Worm (Caenorhabditis elegans) whole organism, late embryonic: ENCODE results near the gene srh-127.

Experiments used
- ceh-14 ChIP-seq: sonication (generic microtip); optimal IDR thresholded peaks from 2 replicates; lab custom pipeline; 2016; ENCODE audit warnings: missing genotype, missing genetic modification characterization, missing compliant biosample characterization
- ceh-2 ChIP-seq: sonication (generic microtip); optimal IDR thresholded peaks from 2 replicates; lab custom pipeline; 2016; ENCODE audit warnings: missing genotype, missing genetic modification characterization, missing compliant biosample characterization
- ceh-30 ChIP-seq: fragments of 150-350 bp; optimal IDR thresholded peaks from 2 replicates; lab custom pipeline; 2014; ENCODE audit warnings: missing biosample characterization, missing genetic modification characterization
- ceh-34 ChIP-seq: sonication (generic microtip); optimal IDR thresholded peaks from 2 replicates; lab custom pipeline; 2016; ENCODE audit warnings: mild to moderate bottlenecking, missing genetic modification characterization, missing compliant biosample characterization
- che-1 ChIP-seq: sonication (generic microtip); optimal IDR thresholded peaks from 2 replicates; lab custom pipeline; 2016; ENCODE audit warnings: mild to moderate bottlenecking, missing genetic modification characterization, missing compliant biosample characterization
- dmd-4 ChIP-seq: sonication (generic microtip); optimal IDR thresholded peaks from 2 replicates; lab custom pipeline; 2016; ENCODE audit warnings: borderline replicate concordance, missing genetic modification characterization, missing compliant biosample characterization
- elt-2 ChIP-seq: sonication (generic microtip); optimal IDR thresholded peaks from 2 replicates; lab custom pipeline; 2016; ENCODE audit warnings: missing genetic modification reagents, missing genetic modification characterization, missing compliant biosample characterization
- hlh-15 ChIP-seq: sonication (generic microtip); optimal IDR thresholded peaks from 2 replicates; lab custom pipeline; 2016; ENCODE audit warnings: missing genetic modification characterization, missing compliant biosample characterization
- hlh-8 ChIP-seq: sonication (generic microtip); optimal IDR thresholded peaks from 2 replicates; lab custom pipeline; 2016; ENCODE audit warnings: missing genotype, missing genetic modification characterization, missing compliant biosample characterization
- nfya-1 ChIP-seq: sonication (generic microtip); optimal IDR thresholded peaks from 2 replicates; lab custom pipeline; 2017; ENCODE audit warnings: missing genetic modification characterization, mild to moderate bottlenecking, missing compliant biosample characterization, antibody characterized with exemption, moderate library complexity
- pqm-1 ChIP-seq: sonication (generic microtip); optimal IDR thresholded peaks from 2 replicates; lab custom pipeline; 2016; ENCODE audit warnings: missing genetic modification characterization, missing compliant biosample characterization
- ref-2 ChIP-seq: sonication (generic microtip); optimal IDR thresholded peaks from 2 replicates; lab custom pipeline; 2016; ENCODE audit warnings: missing genetic modification characterization, missing compliant biosample characterization
- rnt-1 ChIP-seq: sonication (generic microtip); optimal IDR thresholded peaks from 2 replicates; lab custom pipeline; 2016; ENCODE audit warnings: missing genetic modification characterization, missing compliant biosample characterization
- syd-9 ChIP-seq: sonication (generic microtip); optimal IDR thresholded peaks from 2 replicates; lab custom pipeline; 2016; ENCODE audit warnings: mild to moderate bottlenecking, missing genetic modification characterization, moderate library complexity, missing compliant biosample characterization

ce11 chrV:2881016-2881415 lies 12.1 kb upstream of the srh-127 start, which contains the start of gene ifc-1:
- no peak for TF ChIP-seq ceh-14 (tag; lab: Kevin White, UChicago)
- no peak for TF ChIP-seq dmd-4 (tag; lab: Kevin White, UChicago)
- no peak for TF ChIP-seq ceh-30
- TF ChIP-seq elt-2 (tag; lab: Kevin White, UChicago), result no peak
- TF ChIP-seq rnt-1, result no peak
- TF ChIP-seq nfya-1 (tag; lab: Kevin White, UChicago), result no peak
- TF ChIP-seq syd-9, result no peak
- TF ChIP-seq hlh-8, result no peak
- no peak for TF ChIP-seq ref-2 (tag; lab: Kevin White, UChicago)
- no peak for TF ChIP-seq hlh-15 (tag; lab: Kevin White, UChicago)
- TF ChIP-seq ceh-2, result no peak
- TF ChIP-seq che-1, result no peak
- TF ChIP-seq pqm-1 (tag; lab: Kevin White, UChicago), result no peak
- TF ChIP-seq ceh-34 (tag; lab: Kevin White, UChicago), result no peak
